Worm (Caenorhabditis elegans) whole organism, L1 larva: Measurements from ENCODE around the gene clec-148.

ENCODE experiments used
- C34B4.2 ChIP-seq: sonication (generic microtip); optimal IDR thresholded peaks from 2 replicates; lab custom pipeline; 2017; ENCODE audit warnings: mild to moderate bottlenecking, missing genetic modification characterization, missing compliant biosample characterization
- aly-2 ChIP-seq: fragments of 150-350 bp; optimal IDR thresholded peaks from 2 replicates; lab custom pipeline; 2014; ENCODE audit warnings: missing biosample characterization, missing genetic modification characterization
- ama-1 ChIP-seq: fragments of 150-350 bp; optimal IDR thresholded peaks from 2 replicates; lab custom pipeline; 2014
- ceh-82 ChIP-seq, 3 experiments: fragments of 150-350 bp in 1 of 3; sonication (generic microtip) in 2 of 3; optimal IDR thresholded peaks; 2 replicates each; lab custom pipeline; 2014 to 2017; ENCODE audit warnings: missing biosample characterization in 3 of 3, missing genetic modification characterization in 3 of 3
- ceh-88 ChIP-seq: fragments of 200-800 bp; sonication (Bioruptor generic); IDR thresholded peaks from 2 replicates; pipeline ENCODE4 v1.3.6; 2022; ENCODE audit warnings: missing genetic modification characterization, missing compliant biosample characterization
- ceh-90 ChIP-seq: sonication (generic microtip); optimal IDR thresholded peaks from 2 replicates; lab custom pipeline; 2016; ENCODE audit warnings: missing genetic modification characterization, missing compliant biosample characterization
- dsc-1 ChIP-seq: sonication (generic microtip); optimal IDR thresholded peaks from 2 replicates; lab custom pipeline; 2016; ENCODE audit warnings: mild to moderate bottlenecking, missing genetic modification characterization, missing compliant biosample characterization
- efl-1 ChIP-seq, 4 experiments: fragments of 150-350 bp; optimal IDR thresholded peaks in 3 of 4; peaks in 1 of 4; 1 replicate in 1 of 4; 2 replicates in 3 of 4; lab custom pipeline; 2014; ENCODE audit warnings: missing biosample characterization in 2 of 4, missing genetic modification characterization in 2 of 4, missing genetic modification reagents in 2 of 4
- elt-3 ChIP-seq, 6 experiments: fragments of 150-350 bp in 1 of 6; sonication (generic microtip); optimal IDR thresholded peaks; 2 replicates each; lab custom pipeline; 2017 to 2018; ENCODE audit warnings: missing biosample characterization in 6 of 6, missing genetic modification characterization in 6 of 6, inconsistent platforms in 1 of 6
- fkh-10 ChIP-seq: sonication (generic microtip); optimal IDR thresholded peaks from 2 replicates; lab custom pipeline; 2017; ENCODE audit warnings: missing biosample characterization, missing genetic modification reagents, missing genetic modification characterization
- fkh-4 ChIP-seq: sonication (generic microtip); optimal IDR thresholded peaks from 2 replicates; lab custom pipeline; 2016; ENCODE audit warnings: missing compliant biosample characterization, missing genetic modification characterization, borderline replicate concordance
- hlh-17 ChIP-seq: fragments of 200-800 bp; sonication (Bioruptor generic); optimal IDR thresholded peaks from 2 replicates; lab custom pipeline; 2018; ENCODE audit warnings: missing genetic modification characterization, mild to moderate bottlenecking, missing compliant biosample characterization, moderate library complexity, borderline replicate concordance
- lin-13 ChIP-seq: fragments of 150-350 bp; optimal IDR thresholded peaks from 2 replicates; lab custom pipeline; 2014; ENCODE audit warnings: missing biosample characterization, missing genetic modification reagents, missing genetic modification characterization
- lin-15B ChIP-seq: fragments of 150-350 bp; sonication (generic microtip); optimal IDR thresholded peaks from 3 replicates; lab custom pipeline; 2014; ENCODE audit warnings: missing biosample characterization, missing genetic modification characterization
- lin-35 ChIP-seq, 2 experiments: fragments of 150-350 bp; optimal IDR thresholded peaks; 2 replicates each; lab custom pipeline; 2014; ENCODE audit warnings: missing biosample characterization in 2 of 2, missing genetic modification characterization in 2 of 2, missing genetic modification reagents in 2 of 2
- lin-39 ChIP-seq: fragments of 150-350 bp; optimal IDR thresholded peaks from 2 replicates; lab custom pipeline; 2014; ENCODE audit warnings: missing biosample characterization, missing genetic modification reagents, missing genetic modification characterization
- mep-1 ChIP-seq: fragments of 150-350 bp; optimal IDR thresholded peaks from 2 replicates; lab custom pipeline; 2014; ENCODE audit warnings: missing biosample characterization, missing genetic modification characterization
- nhr-20 ChIP-seq: sonication (generic microtip); optimal IDR thresholded peaks from 2 replicates; lab custom pipeline; 2016; ENCODE audit warnings: mild to moderate bottlenecking, missing genetic modification characterization, missing compliant biosample characterization
- nhr-28 ChIP-seq: fragments of 150-350 bp; optimal IDR thresholded peaks from 2 replicates; lab custom pipeline; 2014; ENCODE audit warnings: missing biosample characterization, missing genetic modification characterization
- nhr-84 ChIP-seq: sonication (generic microtip); optimal IDR thresholded peaks from 2 replicates; lab custom pipeline; 2017; ENCODE audit warnings: missing biosample characterization, missing genetic modification characterization
- nhr-85 ChIP-seq: sonication (generic microtip); peaks from one replicate; lab custom pipeline; 2016; ENCODE audit warnings: missing genetic modification characterization, inconsistent platforms, missing compliant biosample characterization
- pag-3 ChIP-seq: sonication (generic microtip); optimal IDR thresholded peaks from 2 replicates; lab custom pipeline; 2017; ENCODE audit warnings: missing genetic modification characterization, mild to moderate bottlenecking, missing compliant biosample characterization, antibody characterized with exemption, borderline replicate concordance; ENCODE audit not compliant: insufficient read depth
- pqm-1 ChIP-seq: sonication (generic microtip); optimal IDR thresholded peaks from 3 replicates; lab custom pipeline; 2017; ENCODE audit warnings: missing biosample characterization, missing genetic modification characterization
- snpc-4 ChIP-seq: fragments of 150-350 bp; optimal IDR thresholded peaks from 2 replicates; lab custom pipeline; 2014; ENCODE audit warnings: missing biosample characterization, missing genetic modification characterization
- swsn-7 ChIP-seq: sonication (generic microtip); optimal IDR thresholded peaks from 2 replicates; lab custom pipeline; 2016; ENCODE audit warnings: missing genetic modification characterization, missing compliant biosample characterization
- unc-130 ChIP-seq: fragments of 150-350 bp; optimal IDR thresholded peaks from 2 replicates; lab custom pipeline; 2017; ENCODE audit warnings: missing biosample characterization, missing genetic modification characterization, inconsistent platforms
- unc-86 ChIP-seq: sonication (generic microtip); optimal IDR thresholded peaks from 2 replicates; lab custom pipeline; 2016; ENCODE audit warnings: missing genetic modification characterization, missing compliant biosample characterization
- vab-15 ChIP-seq: sonication (generic microtip); optimal IDR thresholded peaks from 2 replicates; lab custom pipeline; 2017; ENCODE audit warnings: missing genotype, mild to moderate bottlenecking, missing genetic modification characterization, missing compliant biosample characterization
- xbp-1 ChIP-seq: sonication (generic microtip); optimal IDR thresholded peaks from 2 replicates; lab custom pipeline; 2016; ENCODE audit warnings: missing genetic modification characterization, missing compliant biosample characterization
- zag-1 ChIP-seq: fragments of 150-350 bp; optimal IDR thresholded peaks from 2 replicates; lab custom pipeline; 2014; ENCODE audit warnings: missing biosample characterization, missing genetic modification characterization
- ztf-4 ChIP-seq: fragments of 150-350 bp; optimal IDR thresholded peaks from 2 replicates; lab custom pipeline; 2014; ENCODE audit warnings: missing biosample characterization, missing genetic modification characterization

clec-148 gene

DNA sequence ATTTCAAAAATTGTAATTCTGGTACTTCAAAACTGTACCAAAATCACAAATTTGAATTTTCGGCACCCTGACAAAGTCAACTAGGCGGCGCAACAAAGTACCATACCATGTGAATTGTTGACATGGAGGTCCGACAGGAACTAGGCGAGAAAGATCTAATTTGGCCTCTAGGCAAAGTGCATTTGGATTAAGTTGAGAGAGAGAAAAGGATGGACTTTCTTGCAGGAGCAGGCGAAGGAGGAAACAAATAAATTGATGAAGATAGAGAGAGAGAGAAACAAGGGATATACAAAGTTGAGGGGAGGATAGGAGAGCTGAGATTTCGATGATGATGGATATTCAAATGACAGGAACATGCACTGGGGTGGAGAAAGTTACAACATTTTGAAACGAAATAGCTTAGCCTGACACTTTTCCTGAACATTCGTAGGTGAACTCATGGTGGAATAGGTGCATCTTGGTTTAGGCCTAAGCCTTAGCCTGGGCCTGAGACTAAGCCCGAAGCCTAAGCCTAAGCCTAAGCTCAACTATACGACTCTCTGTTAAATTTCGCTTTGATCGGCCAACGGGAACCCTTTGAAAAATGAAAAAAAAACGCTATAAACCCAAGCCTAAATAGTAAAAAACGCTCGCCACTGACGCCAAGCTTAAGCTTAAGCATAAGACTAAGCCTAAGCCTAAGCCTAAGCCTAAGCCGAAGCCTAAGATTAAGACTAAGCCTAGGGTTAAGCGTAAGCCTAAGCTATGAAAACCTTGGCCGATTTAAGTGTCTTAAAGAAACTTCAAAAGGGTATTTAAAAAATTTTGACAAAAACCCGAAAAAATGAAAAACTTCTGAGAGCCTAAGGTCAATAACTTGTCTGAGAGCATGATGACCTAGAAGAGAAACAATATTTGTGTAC, 33.4 kb upstream of the clec-148 start:
- TF ChIP-seq lin-13 (GFP tag; lab: Kevin White, UChicago) = no peak
- TF ChIP-seq fkh-10 (GFP tag; lab: Kevin White, UChicago) = peak; percentile 59

ce11 chrIII:207023-207422, 31.4 kb upstream of the clec-148 start, which contains the start of gene W10C4.1:
TSS of gene W10C4.1 (minus strand) at chrIII:207123.
- TF ChIP-seq unc-130 (tag; lab: Kevin White, UChicago) (no peak), unc-86 (no peak), pag-3 (tag; lab: Kevin White, UChicago) (no peak), aly-2 (tag; lab: Kevin White, UChicago) (no peak), nhr-85 (tag; lab: Kevin White, UChicago) (peak; percentile 36), mep-1 (tag; lab: Kevin White, UChicago) (no peak)

- TF ChIP-seq ztf-4 (tag; lab: Kevin White, UChicago) = no peak
- no peak for TF ChIP-seq efl-1 (optimal IDR thresholded peaks at IDR 0.05; lab: Kevin White, UChicago)
- TF ChIP-seq efl-1 (GFP tag; optimal IDR thresholded peaks at IDR 0.05 in 1 of 2; lab: Kevin White, UChicago) = peak in 1 of 2 experiments; percentile 67
Observed at ce11 chrIII:203953-204352, 28.3 kb upstream of the clec-148 start.

ce11 chrIII:194160-194559, 18.5 kb upstream of the clec-148 start, which contains the start of gene F40G9.17:
TSS of gene F40G9.17 (plus strand) at chrIII:194460.
- no peak for TF ChIP-seq lin-39 (tag; lab: Kevin White, UChicago)
- TF ChIP-seq nhr-85 (tag; lab: Kevin White, UChicago) = peak; percentile 10

ce11 chrIII:191803-192202, 16.2 kb upstream of the clec-148 start, which contains the start of gene sec-20:
TSS of gene sec-20 (plus strand) at chrIII:192103.
- TF ChIP-seq xbp-1 (tag; lab: Kevin White, UChicago) (no peak), fkh-10 (GFP tag; lab: Kevin White, UChicago) (no peak), dsc-1 (tag; lab: Kevin White, UChicago) (no peak), snpc-4 (no peak), C34B4.2 (tag; lab: Kevin White, UChicago) (no peak), fkh-4 (tag; lab: Kevin White, UChicago) (no peak), zag-1 (tag; lab: Kevin White, UChicago) (no peak), hlh-17 (GFP tag; lab: Kevin White, UChicago) (no peak), ceh-88 (GFP tag; lab: Robert Waterston, UW) (no peak), mep-1 (tag; lab: Kevin White, UChicago) (no peak), pqm-1 (tag; lab: Kevin White, UChicago) (no peak), ama-1 (lab: Kevin White, UChicago) (no peak), elt-3 (tag; optimal IDR thresholded peaks at IDR 0.05; lab: Kevin White, UChicago) (no peak), lin-35 (GFP tag; optimal IDR thresholded peaks at IDR 0.05; lab: Kevin White, UChicago) (no peak), ceh-90 (no peak), vab-15 (tag; lab: Kevin White, UChicago) (no peak)

DNA sequence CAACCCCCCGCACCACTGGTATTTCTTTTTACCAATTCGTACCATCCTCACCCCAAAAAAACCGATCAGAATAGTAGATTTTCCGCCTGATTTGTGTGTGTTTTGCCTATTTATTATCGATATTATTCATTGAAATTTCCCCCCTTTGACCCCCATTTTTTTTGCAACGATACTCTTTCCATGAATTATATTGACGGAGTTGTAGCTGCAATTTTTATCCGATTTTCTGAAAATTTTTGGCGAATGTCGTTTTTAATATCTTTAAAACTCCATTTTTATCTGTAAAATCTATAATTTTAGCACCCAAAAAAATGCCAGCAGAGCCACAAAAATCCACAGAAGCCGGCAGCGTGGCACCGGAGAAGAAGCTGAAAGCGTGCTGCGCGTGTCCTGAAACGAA, 15.1 kb upstream of the clec-148 start, which contains the start of gene cox-17:
Gene cox-17 (plus strand): TSS at position 301 of the 400 bp plus-strand sequence.
- no peak for TF ChIP-seq unc-130 (tag; lab: Kevin White, UChicago)
- TF ChIP-seq ceh-82 (tag; optimal IDR thresholded peaks at IDR 0.05; lab: Kevin White, UChicago) = no peak
- no peak for TF ChIP-seq lin-15B (tag; lab: Kevin White, UChicago)
- TF ChIP-seq lin-13 (GFP tag; lab: Kevin White, UChicago) = no peak
- no peak for TF ChIP-seq nhr-85 (tag; lab: Kevin White, UChicago)
- no peak for TF ChIP-seq ztf-4 (tag; lab: Kevin White, UChicago)
- no peak for TF ChIP-seq swsn-7
- no peak for TF ChIP-seq nhr-84 (tag; lab: Kevin White, UChicago)
- TF ChIP-seq nhr-20 = no peak
- TF ChIP-seq vab-15 (tag; lab: Kevin White, UChicago) = no peak
- no peak for TF ChIP-seq nhr-28 (tag; lab: Kevin White, UChicago)
